Fruit fly (Drosophila melanogaster) whole organism, embryonic: Measurements from ENCODE around the gene uif.
A peak's percentile ranks its signal among the peaks of the same experiment; 100 is the strongest.

Experiments used
- CG10543 ChIP-seq: fragments of 200-800 bp; sonication (Bioruptor generic); optimal IDR thresholded peaks from 3 replicates; lab custom pipeline; 2017; ENCODE audit warnings: missing biosample characterization, mild to moderate bottlenecking, missing genetic modification characterization, moderate library complexity
- CG10979 ChIP-seq: fragments of 200-800 bp; sonication (Bioruptor generic); optimal IDR thresholded peaks from 2 replicates; lab custom pipeline; 2018; ENCODE audit warnings: missing biosample characterization, mild to moderate bottlenecking, missing genetic modification characterization, moderate library complexity
- CG11398 ChIP-seq: fragments of 200-800 bp; sonication (Bioruptor generic); optimal IDR thresholded peaks from 2 replicates; lab custom pipeline; 2016; ENCODE audit warnings: missing biosample characterization, missing genetic modification characterization
- CG11456 ChIP-seq: fragments of 200-800 bp; sonication (Bioruptor generic); IDR thresholded peaks from 3 replicates; pipeline ENCODE4 v1.3.6; 2022; ENCODE audit warnings: missing biosample characterization, missing genetic modification characterization
- CG11504 ChIP-seq: fragments of 200-800 bp; sonication (Bioruptor generic); optimal IDR thresholded peaks from 3 replicates; lab custom pipeline; 2019; ENCODE audit warnings: missing biosample characterization, mild to moderate bottlenecking, missing genetic modification characterization, moderate library complexity
- CG15269 ChIP-seq: fragments of 200-800 bp; sonication (Bioruptor generic); optimal IDR thresholded peaks from 2 replicates; lab custom pipeline; 2018; ENCODE audit warnings: missing biosample characterization, mild to moderate bottlenecking, missing genetic modification characterization, moderate library complexity
- CG15514 ChIP-seq: fragments of 200-800 bp; sonication (Bioruptor generic); optimal IDR thresholded peaks from 3 replicates; lab custom pipeline; 2017; ENCODE audit warnings: missing biosample characterization, missing genetic modification characterization, mild to moderate bottlenecking, moderate library complexity, missing genetic modification reagents
- CG1603 ChIP-seq: fragments of 200-800 bp; sonication (Bioruptor generic); optimal IDR thresholded peaks from 2 replicates; lab custom pipeline; 2019; ENCODE audit warnings: missing biosample characterization, mild to moderate bottlenecking, missing genetic modification characterization, moderate library complexity
- CG17361 ChIP-seq: fragments of 200-800 bp; sonication (Bioruptor generic); IDR thresholded peaks from 3 replicates; pipeline ENCODE4 v1.3.6; 2022; ENCODE audit warnings: missing biosample characterization, missing genetic modification characterization
- CG17802 ChIP-seq: fragments of 200-800 bp; sonication (Bioruptor generic); optimal IDR thresholded peaks from 2 replicates; lab custom pipeline; 2018; ENCODE audit warnings: missing biosample characterization, mild to moderate bottlenecking, missing genetic modification characterization, moderate library complexity
- CG17829 ChIP-seq: fragments of 200-800 bp; optimal IDR thresholded peaks from 2 replicates; lab custom pipeline; 2019; ENCODE audit warnings: missing biosample characterization, mild to moderate bottlenecking, missing genetic modification characterization, moderate library complexity
- CG17912 ChIP-seq: fragments of 200-800 bp; sonication (Bioruptor generic); optimal IDR thresholded peaks from 2 replicates; lab custom pipeline; 2018; ENCODE audit warnings: missing biosample characterization, mild to moderate bottlenecking, missing genetic modification characterization
- CG18476 ChIP-seq: fragments of 200-800 bp; sonication (Bioruptor generic); optimal IDR thresholded peaks from 2 replicates; lab custom pipeline; 2016; ENCODE audit warnings: missing biosample characterization, mild to moderate bottlenecking, missing genetic modification characterization
- CG2116 ChIP-seq: fragments of 200-800 bp; sonication (Bioruptor generic); optimal IDR thresholded peaks from 3 replicates; lab custom pipeline; 2018; ENCODE audit warnings: missing biosample characterization, mild to moderate bottlenecking, missing genetic modification characterization
- CG2678 ChIP-seq: fragments of 200-800 bp; sonication (Bioruptor generic); optimal IDR thresholded peaks from 3 replicates; lab custom pipeline; 2019; ENCODE audit warnings: missing biosample characterization, mild to moderate bottlenecking, missing genetic modification characterization, moderate library complexity
- CG33557 ChIP-seq: fragments of 200-800 bp; sonication (Bioruptor generic); optimal IDR thresholded peaks from 2 replicates; lab custom pipeline; 2019; ENCODE audit warnings: missing biosample characterization, mild to moderate bottlenecking, missing genetic modification characterization, moderate library complexity
- CG3407 ChIP-seq: fragments of 200-800 bp; sonication (Bioruptor generic); optimal IDR thresholded peaks from 2 replicates; lab custom pipeline; 2018; ENCODE audit warnings: missing biosample characterization, mild to moderate bottlenecking, missing genetic modification characterization
- CG42726 ChIP-seq: fragments of 200-800 bp; sonication (Bioruptor generic); IDR thresholded peaks from 2 replicates; pipeline ENCODE4 v1.3.6; 2022; ENCODE audit warnings: missing biosample characterization, missing genetic modification characterization; ENCODE audit not compliant: partially characterized antibody
- CG7786 ChIP-seq: fragments of 200-800 bp; sonication (Bioruptor generic); optimal IDR thresholded peaks from 2 replicates; lab custom pipeline; 2016; ENCODE audit warnings: missing biosample characterization, missing genetic modification characterization
- CG9727 ChIP-seq: fragments of 200-800 bp; sonication (Bioruptor generic); optimal IDR thresholded peaks from 3 replicates; lab custom pipeline; 2017; ENCODE audit warnings: missing biosample characterization, mild to moderate bottlenecking, missing genetic modification characterization
- CG9797 ChIP-seq: fragments of 200-800 bp; sonication (Bioruptor generic); optimal IDR thresholded peaks from 3 replicates; lab custom pipeline; 2018; ENCODE audit warnings: missing biosample characterization, mild to moderate bottlenecking, missing genetic modification characterization
- CTCF ChIP-seq: fragments of 200-800 bp; sonication (Bioruptor generic); optimal IDR thresholded peaks from 2 replicates; lab custom pipeline; 2017; ENCODE audit warnings: missing biosample characterization, mild to moderate bottlenecking, missing genetic modification characterization, moderate library complexity
- D ChIP-seq, 2 experiments: fragments of 200-800 bp in 1 of 2; fragments of >200 bp in 1 of 2; sonication (Bioruptor generic) in 1 of 2; optimal IDR thresholded peaks; 2 replicates in 1 of 2; 3 replicates in 1 of 2; lab custom pipeline; 2017; ENCODE audit warnings: mild to moderate bottlenecking in 1 of 2, missing biosample characterization in 1 of 2, missing genetic modification characterization in 1 of 2, missing genetic modification reagents in 1 of 2
- Dad ChIP-seq: fragments of 200-800 bp; sonication (Bioruptor generic); optimal IDR thresholded peaks from 3 replicates; lab custom pipeline; 2016; ENCODE audit warnings: missing biosample characterization, missing genetic modification characterization
- HLH3B ChIP-seq: fragments of 200-800 bp; sonication (Bioruptor generic); IDR thresholded peaks from 2 replicates; pipeline ENCODE4 v1.3.6; 2022; ENCODE audit warnings: missing biosample characterization, missing genetic modification characterization
- Hmx ChIP-seq: fragments of 200-800 bp; sonication (Bioruptor generic); optimal IDR thresholded peaks from 2 replicates; lab custom pipeline; 2016; ENCODE audit warnings: missing biosample characterization, missing genetic modification characterization
- Lhr ChIP-seq: fragments of 200-800 bp; sonication (Bioruptor generic); optimal IDR thresholded peaks from 3 replicates; lab custom pipeline; 2017; ENCODE audit warnings: mild to moderate bottlenecking, missing biosample characterization, missing genetic modification reagents, missing genetic modification characterization
- Optix ChIP-seq: fragments of 200-800 bp; sonication (Bioruptor generic); IDR thresholded peaks from 3 replicates; pipeline ENCODE4 v1.3.6; 2022; ENCODE audit warnings: missing biosample characterization, missing genetic modification characterization
- Scr ChIP-seq: fragments of 200-800 bp; sonication (Bioruptor generic); IDR thresholded peaks from 2 replicates; pipeline ENCODE4 v1.3.6; 2022; ENCODE audit warnings: missing biosample characterization, missing genetic modification characterization; ENCODE audit not compliant: partially characterized antibody
- Six4 ChIP-seq: fragments of 200-800 bp; sonication (Bioruptor generic); optimal IDR thresholded peaks from 2 replicates; lab custom pipeline; 2016; ENCODE audit warnings: missing biosample characterization, missing genetic modification characterization
- Sox102F ChIP-seq: fragments of 200-800 bp; sonication (Bioruptor generic); optimal IDR thresholded peaks from 2 replicates; lab custom pipeline; 2018; ENCODE audit warnings: missing biosample characterization, mild to moderate bottlenecking, missing genetic modification characterization, moderate library complexity
- Xrp1 ChIP-seq: fragments of 200-800 bp; sonication (Bioruptor generic); IDR thresholded peaks from 2 replicates; pipeline ENCODE4 v1.3.6; 2022; ENCODE audit warnings: missing biosample characterization, missing genetic modification characterization
- ab ChIP-seq: fragments of 200-800 bp; sonication (Bioruptor generic); optimal IDR thresholded peaks from 2 replicates; lab custom pipeline; 2016; ENCODE audit warnings: missing biosample characterization, missing genetic modification characterization
- ara ChIP-seq: fragments of 200-800 bp; sonication (Bioruptor generic); IDR thresholded peaks from 2 replicates; pipeline ENCODE4 v1.3.6; 2022; ENCODE audit warnings: missing biosample characterization, missing genetic modification characterization
- chn ChIP-seq: fragments of 200-800 bp; sonication (Bioruptor generic); optimal IDR thresholded peaks from 2 replicates; lab custom pipeline; 2016; ENCODE audit warnings: missing biosample characterization, missing genetic modification characterization
- crc ChIP-seq: fragments of 200-800 bp; sonication (Bioruptor generic); optimal IDR thresholded peaks from 2 replicates; lab custom pipeline; 2016; ENCODE audit warnings: missing biosample characterization, missing genetic modification characterization
- cwo ChIP-seq: fragments of 200-800 bp; sonication (Bioruptor generic); optimal IDR thresholded peaks from 3 replicates; lab custom pipeline; 2017; ENCODE audit warnings: missing biosample characterization, missing genetic modification characterization, mild to moderate bottlenecking, moderate library complexity, missing genetic modification reagents
- disco-r ChIP-seq: fragments of 200-800 bp; sonication (Bioruptor generic); optimal IDR thresholded peaks from 2 replicates; lab custom pipeline; 2016; ENCODE audit warnings: missing biosample characterization, missing genetic modification characterization
- emc ChIP-seq: fragments of 200-800 bp; sonication (Bioruptor generic); optimal IDR thresholded peaks from 2 replicates; lab custom pipeline; 2016; ENCODE audit warnings: missing biosample characterization, missing genetic modification characterization
- grn ChIP-seq: fragments of 200-800 bp; sonication (Bioruptor generic); optimal IDR thresholded peaks from 3 replicates; lab custom pipeline; 2017; ENCODE audit warnings: missing biosample characterization, missing genetic modification characterization
- ken ChIP-seq: fragments of 200-800 bp; sonication (Bioruptor generic); IDR thresholded peaks from 3 replicates; pipeline ENCODE4 v1.3.6; 2022; ENCODE audit warnings: missing biosample characterization, missing genetic modification characterization
- otp ChIP-seq: fragments of 200-800 bp; sonication (Bioruptor generic); IDR thresholded peaks from 3 replicates; pipeline ENCODE4, ENCODE4 v1.3.6; 2022; ENCODE audit warnings: missing biosample characterization, missing genetic modification characterization
- pb ChIP-seq: fragments of 200-800 bp; sonication (Bioruptor generic); optimal IDR thresholded peaks from 3 replicates; lab custom pipeline; 2016; ENCODE audit warnings: missing biosample characterization, missing genetic modification characterization
- peb ChIP-seq: fragments of 200-800 bp; sonication (Bioruptor generic); IDR thresholded peaks from 2 replicates; pipeline ENCODE4 v1.3.6; 2022; ENCODE audit warnings: missing biosample characterization, missing genetic modification characterization
- ro ChIP-seq: fragments of 200-800 bp; sonication (Bioruptor generic); IDR thresholded peaks from 2 replicates; pipeline ENCODE4 v1.3.6; 2022; ENCODE audit warnings: missing biosample characterization, missing genetic modification characterization
- sisA ChIP-seq: fragments of 200-800 bp; sonication (Bioruptor generic); IDR thresholded peaks from 2 replicates; pipeline ENCODE4 v1.3.6; 2022; ENCODE audit warnings: missing biosample characterization, missing genetic modification characterization
- sr ChIP-seq: fragments of 200-800 bp; sonication (Bioruptor generic); IDR thresholded peaks from 3 replicates; pipeline ENCODE4 v1.3.6; 2022; ENCODE audit warnings: missing biosample characterization, missing genetic modification characterization
- stc ChIP-seq: fragments of 200-800 bp; sonication (Bioruptor generic); IDR thresholded peaks from 2 replicates; pipeline ENCODE4 v1.3.6; 2022; ENCODE audit warnings: missing biosample characterization, missing genetic modification characterization
- sug ChIP-seq: fragments of 200-800 bp; optimal IDR thresholded peaks from 2 replicates; lab custom pipeline; 2019; ENCODE audit warnings: missing biosample characterization, mild to moderate bottlenecking, missing genetic modification characterization, moderate library complexity
- trh ChIP-seq: fragments of 200-800 bp; sonication (Bioruptor generic); optimal IDR thresholded peaks from 2 replicates; lab custom pipeline; 2016; ENCODE audit warnings: missing biosample characterization, missing genetic modification characterization
- yki ChIP-seq: fragments of >200 bp; optimal IDR thresholded peaks from 3 replicates; lab custom pipeline; 2018

uif gene

DNA sequence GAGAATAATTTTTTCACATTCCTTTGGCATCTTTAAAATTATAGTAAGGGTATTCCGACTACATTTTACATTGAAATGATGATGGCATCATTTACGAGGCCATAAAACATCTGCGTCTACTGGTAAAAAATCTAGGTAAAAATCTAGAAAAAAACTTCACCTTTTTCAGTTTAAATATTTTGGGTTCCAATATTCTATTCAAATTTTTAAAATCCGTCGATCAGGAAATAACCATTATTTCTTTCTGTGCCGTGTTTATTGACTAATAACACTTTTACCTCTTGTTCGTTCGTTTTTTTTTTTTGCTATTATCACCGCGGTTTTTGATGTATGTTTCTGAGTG is 29.2 kb upstream of the uif start (continued):
- peak; percentile 54; the same call in 1 of the 2 replicates for TF ChIP-seq peb (GFP tag; lab: Robert Waterston, UW)
- peak; percentile 43; the same call in 1 of the 2 replicates for TF ChIP-seq stc (GFP tag; lab: Robert Waterston, UW)
- TF ChIP-seq CG11398 (GFP tag; lab: Kevin White, UChicago): peak; percentile 31
- TF ChIP-seq Xrp1 (GFP tag; lab: Robert Waterston, UW): peak; percentile 76
- 0 out of 3 replicates have a peak, but pooled peaks have one; percentile 15 for TF ChIP-seq Optix (GFP tag; lab: Robert Waterston, UW)
- TF ChIP-seq CG17361: peak; percentile 54; the same call in 2 of the 3 replicates
- no peak for TF ChIP-seq sr (GFP tag; lab: Robert Waterston, UW)
- no peak for TF ChIP-seq D (optimal IDR thresholded peaks at IDR 0.05; lab: Kevin White, UChicago)
- peak; percentile 9 for TF ChIP-seq D (GFP tag; optimal IDR thresholded peaks at IDR 0.05; lab: Kevin White, UChicago)
- TF ChIP-seq CG18476 (GFP tag; lab: Kevin White, UChicago): no peak
- no peak for TF ChIP-seq emc (GFP tag; lab: Kevin White, UChicago)
- peak; percentile 39 for TF ChIP-seq CG17829
- TF ChIP-seq chn: peak; percentile 69
- TF ChIP-seq otp (GFP tag; lab: Robert Waterston, UW): 0 out of 3 replicates have a peak, but pooled peaks have one; percentile 19
- TF ChIP-seq ab (GFP tag; lab: Kevin White, UChicago): no peak
- peak; percentile 13 for TF ChIP-seq Hmx
- peak; percentile 26 for TF ChIP-seq CG3407 (GFP tag; lab: Kevin White, UChicago)
- peak; percentile 42 for TF ChIP-seq CG10979
- TF ChIP-seq cwo (GFP tag; lab: Kevin White, UChicago): peak; percentile 44
- no peak for TF ChIP-seq Six4 (GFP tag; lab: Kevin White, UChicago)
- peak; percentile 62 for TF ChIP-seq CG15269
- TF ChIP-seq Scr: no peak
- TF ChIP-seq CG17912 (GFP tag; lab: Kevin White, UChicago): no peak
- TF ChIP-seq CG11456 (GFP tag; lab: Robert Waterston, UW): peak; percentile 60; the same call in 1 of the 3 replicates
- peak; percentile 43 for TF ChIP-seq CG1603
- TF ChIP-seq CTCF (GFP tag; lab: Kevin White, UChicago): no peak
- TF ChIP-seq grn (GFP tag; lab: Kevin White, UChicago): no peak
- no peak for TF ChIP-seq CG17802 (tag; lab: Kevin White, UChicago)
- TF ChIP-seq CG11504 (tag; lab: Kevin White, UChicago): peak; percentile 64
- TF ChIP-seq ro (GFP tag; lab: Robert Waterston, UW): no peak
- no peak for TF ChIP-seq Lhr (GFP tag; lab: Kevin White, UChicago)
- TF ChIP-seq CG10543 (GFP tag; lab: Kevin White, UChicago): no peak
- peak; percentile 68 for TF ChIP-seq sisA (GFP tag; lab: Robert Waterston, UW)
- no peak for TF ChIP-seq CG33557
- TF ChIP-seq CG15514 (GFP tag; lab: Kevin White, UChicago): peak; percentile 39
- TF ChIP-seq CG9797: no peak
- TF ChIP-seq CG2678 (tag; lab: Kevin White, UChicago): peak; percentile 68
- TF ChIP-seq ken (GFP tag; lab: Robert Waterston, UW): 0 out of 3 replicates have a peak, but pooled peaks have one; percentile 44
- TF ChIP-seq trh (GFP tag; lab: Kevin White, UChicago): no peak
- peak; percentile 63; the same call in 1 of the 2 replicates for TF ChIP-seq ara (GFP tag; lab: Robert Waterston, UW)
- TF ChIP-seq crc (GFP tag; lab: Kevin White, UChicago): peak; percentile 16
- no peak for TF ChIP-seq Sox102F (GFP tag; lab: Kevin White, UChicago)
- TF ChIP-seq disco-r: peak; percentile 6
- TF ChIP-seq HLH3B (GFP tag; lab: Robert Waterston, UW): peak; percentile 62
- no peak for TF ChIP-seq sug (tag; lab: Kevin White, UChicago)
- no peak for TF ChIP-seq CG42726
- no peak for TF ChIP-seq yki (lab: Kevin White, UChicago)
- TF ChIP-seq CG2116 (GFP tag; lab: Kevin White, UChicago): peak; percentile 50
- TF ChIP-seq Dad (GFP tag; lab: Kevin White, UChicago): no peak
- no peak for TF ChIP-seq pb
- TF ChIP-seq CG9727 (GFP tag; lab: Kevin White, UChicago): peak; percentile 39
- peak; percentile 51 for TF ChIP-seq CG7786 (GFP tag; lab: Kevin White, UChicago)
